1 fruit fly cellular context compared by ENCODE assay signal in the genomic region with DNA sequence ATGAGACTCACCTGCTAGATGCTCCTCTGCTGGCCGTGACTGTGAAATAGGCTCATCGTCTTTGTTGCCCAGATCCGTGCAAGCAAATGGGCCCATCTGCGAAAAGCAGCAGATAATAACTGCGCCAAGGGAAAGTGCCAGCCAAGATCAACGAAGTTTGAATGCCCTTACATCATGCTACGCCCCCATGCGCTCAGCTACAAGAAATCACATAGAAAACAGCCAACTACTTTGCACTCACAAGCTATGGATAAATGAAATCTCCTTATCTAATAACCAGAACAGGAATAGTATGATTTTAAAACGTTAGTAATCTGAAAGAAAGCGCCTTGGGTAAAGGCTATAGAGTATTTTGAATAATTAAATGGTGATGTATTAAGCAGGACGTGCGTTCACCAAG.
TF ChIP-seq lines count a peak whose summit lies in the region.

No protein-coding gene starts in this region.

TF ChIP-seq in whole organism, prepupa, 60 proteins besides CTCF, POLR2A, EP300 and RAD21 (continued from another document):
- peak; percentile 33 for TF ChIP-seq CG3919 (GFP tag; optimal IDR thresholded peaks at IDR 0.05; lab: Kevin White, UChicago)
- peak; percentile 6 for TF ChIP-seq Sox15 (GFP tag; optimal IDR thresholded peaks at IDR 0.05; lab: Kevin White, UChicago)
- no peak for TF ChIP-seq CG8119 (GFP tag; IDR thresholded peaks at IDR 0.05; lab: Robert Waterston, UW)
- TF ChIP-seq Ets21C (GFP tag; optimal IDR thresholded peaks at IDR 0.05; lab: Kevin White, UChicago) = no peak
- peak; percentile 24 for TF ChIP-seq CG6808 (GFP tag; optimal IDR thresholded peaks at IDR 0.05; lab: Kevin White, UChicago)
- peak; percentile 34 for TF ChIP-seq esn (GFP tag; optimal IDR thresholded peaks at IDR 0.05; lab: Kevin White, UChicago)
- TF ChIP-seq ss (GFP tag; optimal IDR thresholded peaks at IDR 0.05; lab: Kevin White, UChicago) = peak; percentile 35 to 42
- TF ChIP-seq CG11762 (GFP tag; optimal IDR thresholded peaks at IDR 0.05; lab: Kevin White, UChicago; ENCODE audit: insufficient read depth) = no peak
- no peak for TF ChIP-seq CG34406 (GFP tag; optimal IDR thresholded peaks at IDR 0.05; lab: Kevin White, UChicago)
- TF ChIP-seq CG11294 (GFP tag; IDR thresholded peaks at IDR 0.05; lab: Robert Waterston, UW) = no peak
- no peak for TF ChIP-seq CG6276 (GFP tag; optimal IDR thresholded peaks at IDR 0.05; lab: Kevin White, UChicago)
- TF ChIP-seq Eip75B (GFP tag; optimal IDR thresholded peaks at IDR 0.05; lab: Kevin White, UChicago) = peak; percentile 50
- TF ChIP-seq cyc (GFP tag; optimal IDR thresholded peaks at IDR 0.05; lab: Kevin White, UChicago) = peak; percentile 37
- no peak for TF ChIP-seq Blimp-1 (GFP tag; optimal IDR thresholded peaks at IDR 0.05; lab: Kevin White, UChicago)
- TF ChIP-seq salr (GFP tag; optimal IDR thresholded peaks at IDR 0.05; lab: Kevin White, UChicago) = no peak
- TF ChIP-seq dsx (GFP tag; optimal IDR thresholded peaks at IDR 0.05; lab: Kevin White, UChicago; ENCODE audit: poor library complexity, severe bottlenecking) = peak; percentile 8
- TF ChIP-seq CG11902 (GFP tag; optimal IDR thresholded peaks at IDR 0.05; lab: Kevin White, UChicago) = peak; percentile 1
- TF ChIP-seq spab (GFP tag; optimal IDR thresholded peaks at IDR 0.05; lab: Kevin White, UChicago) = no peak
- TF ChIP-seq fd59A (GFP tag; optimal IDR thresholded peaks at IDR 0.05; lab: Kevin White, UChicago) = no peak
- TF ChIP-seq CG1621 (tag; optimal IDR thresholded peaks at IDR 0.05; lab: Kevin White, UChicago) = no peak
- peak; percentile 20 for TF ChIP-seq CG10631 (GFP tag; optimal IDR thresholded peaks at IDR 0.05; lab: Kevin White, UChicago)
- TF ChIP-seq acj6 (GFP tag; optimal IDR thresholded peaks at IDR 0.05; lab: Kevin White, UChicago) = peak; percentile 36
- TF ChIP-seq CG6163 (GFP tag; IDR thresholded peaks at IDR 0.05; lab: Robert Waterston, UW) = no peak
- peak; percentile 23 for TF ChIP-seq CG32006 (GFP tag; optimal IDR thresholded peaks at IDR 0.05; lab: Kevin White, UChicago)
TF ChIP-seq in whole organism, prepupa: peak in this region for 26.
